Worm (Caenorhabditis elegans) whole organism, late embryonic: ENCODE data around the gene phat-3.

ENCODE experiments used
- C38D4.7 ChIP-seq: fragments of 200-800 bp; sonication (Bioruptor generic); optimal IDR thresholded peaks from 2 replicates; lab custom pipeline; 2018; ENCODE audit warnings: mild to moderate bottlenecking, missing genetic modification characterization, moderate library complexity, missing compliant biosample characterization
- F13H6.1 ChIP-seq: sonication (generic microtip); optimal IDR thresholded peaks from 2 replicates; lab custom pipeline; 2016; ENCODE audit warnings: missing genetic modification characterization, missing compliant biosample characterization
- K02D7.2 ChIP-seq: sonication (generic microtip); optimal IDR thresholded peaks from 2 replicates; lab custom pipeline; 2017; ENCODE audit warnings: mild to moderate bottlenecking, missing genetic modification characterization, missing compliant biosample characterization
- K09A11.1 ChIP-seq: sonication (generic microtip); optimal IDR thresholded peaks from 2 replicates; lab custom pipeline; 2017; ENCODE audit warnings: antibody characterized with exemption, mild to moderate bottlenecking, missing genetic modification characterization, missing compliant biosample characterization; ENCODE audit not compliant: insufficient read depth
- Y22D7AL.16 ChIP-seq: sonication (generic microtip); optimal IDR thresholded peaks from 2 replicates; lab custom pipeline; 2016; ENCODE audit warnings: missing genetic modification characterization, missing compliant biosample characterization
- ahr-1 ChIP-seq: sonication (generic microtip); optimal IDR thresholded peaks from 2 replicates; lab custom pipeline; 2016; ENCODE audit warnings: missing genetic modification characterization, missing compliant biosample characterization
- ama-1 ChIP-seq: fragments of 150-350 bp; optimal IDR thresholded peaks from 2 replicates; lab custom pipeline; 2014
- ceh-14 ChIP-seq: sonication (generic microtip); optimal IDR thresholded peaks from 2 replicates; lab custom pipeline; 2016; ENCODE audit warnings: missing genotype, missing genetic modification characterization, missing compliant biosample characterization
- ceh-19 ChIP-seq: fragments of 200-800 bp; sonication (Bioruptor generic); optimal IDR thresholded peaks from 2 replicates; lab custom pipeline; 2018; ENCODE audit warnings: mild to moderate bottlenecking, missing genetic modification characterization, missing compliant biosample characterization
- ceh-22 ChIP-seq: sonication (generic microtip); optimal IDR thresholded peaks from 2 replicates; lab custom pipeline; 2017; ENCODE audit warnings: missing biosample characterization, missing genetic modification characterization
- ceh-24 ChIP-seq: sonication (generic microtip); optimal IDR thresholded peaks from 2 replicates; lab custom pipeline; 2016; ENCODE audit warnings: mild to moderate bottlenecking, missing genetic modification characterization, missing compliant biosample characterization
- ceh-30 ChIP-seq: fragments of 150-350 bp; optimal IDR thresholded peaks from 2 replicates; lab custom pipeline; 2014; ENCODE audit warnings: missing biosample characterization, missing genetic modification characterization
- ceh-31 ChIP-seq: sonication (generic microtip); optimal IDR thresholded peaks from 2 replicates; lab custom pipeline; 2016; ENCODE audit warnings: missing genetic modification characterization, missing compliant biosample characterization
- ceh-6 ChIP-seq: fragments of 200-800 bp; sonication (Bioruptor generic); optimal IDR thresholded peaks from 2 replicates; lab custom pipeline; 2018; ENCODE audit warnings: mild to moderate bottlenecking, missing genetic modification characterization, missing compliant biosample characterization
- ceh-9 ChIP-seq: sonication (generic microtip); optimal IDR thresholded peaks from 2 replicates; lab custom pipeline; 2016; ENCODE audit warnings: mild to moderate bottlenecking, missing genetic modification characterization, inconsistent platforms, missing compliant biosample characterization
- che-1 ChIP-seq: sonication (generic microtip); optimal IDR thresholded peaks from 2 replicates; lab custom pipeline; 2016; ENCODE audit warnings: mild to moderate bottlenecking, missing genetic modification characterization, missing compliant biosample characterization
- dmd-4 ChIP-seq: sonication (generic microtip); optimal IDR thresholded peaks from 2 replicates; lab custom pipeline; 2016; ENCODE audit warnings: borderline replicate concordance, missing genetic modification characterization, missing compliant biosample characterization
- dve-1 ChIP-seq: sonication (generic microtip); optimal IDR thresholded peaks from 2 replicates; lab custom pipeline; 2017; ENCODE audit warnings: antibody characterized with exemption, mild to moderate bottlenecking, missing genetic modification characterization, missing compliant biosample characterization
- elt-2 ChIP-seq: sonication (generic microtip); optimal IDR thresholded peaks from 2 replicates; lab custom pipeline; 2016; ENCODE audit warnings: missing genetic modification reagents, missing genetic modification characterization, missing compliant biosample characterization
- ets-4 ChIP-seq: sonication (generic microtip); optimal IDR thresholded peaks from 2 replicates; lab custom pipeline; 2016; ENCODE audit warnings: missing genetic modification characterization, missing compliant biosample characterization
- fax-1 ChIP-seq: sonication (generic microtip); optimal IDR thresholded peaks from 2 replicates; lab custom pipeline; 2016; ENCODE audit warnings: missing genotype, missing genetic modification characterization, missing compliant biosample characterization
- fkh-10 ChIP-seq: fragments of 150-350 bp; optimal IDR thresholded peaks from 2 replicates; lab custom pipeline; 2014; ENCODE audit warnings: missing biosample characterization, missing genetic modification reagents, missing genetic modification characterization
- fkh-6 ChIP-seq: sonication (generic microtip); optimal IDR thresholded peaks from 2 replicates; lab custom pipeline; 2016; ENCODE audit warnings: missing genetic modification characterization, missing compliant biosample characterization
- hlh-15 ChIP-seq: sonication (generic microtip); optimal IDR thresholded peaks from 2 replicates; lab custom pipeline; 2016; ENCODE audit warnings: missing genetic modification characterization, missing compliant biosample characterization
- npax-4 ChIP-seq: sonication (generic microtip); optimal IDR thresholded peaks from 2 replicates; lab custom pipeline; 2016; ENCODE audit warnings: missing genetic modification characterization, missing compliant biosample characterization
- pax-1 ChIP-seq: fragments of 150-350 bp; optimal IDR thresholded peaks from 2 replicates; lab custom pipeline; 2014; ENCODE audit warnings: missing biosample characterization, missing genetic modification characterization
- pha-2 ChIP-seq: sonication (generic microtip); optimal IDR thresholded peaks from 2 replicates; lab custom pipeline; 2017; ENCODE audit warnings: mild to moderate bottlenecking, missing genetic modification characterization, missing compliant biosample characterization
- pha-4 ChIP-seq: fragments of 150-350 bp; optimal IDR thresholded peaks from 2 replicates; lab custom pipeline; 2018; ENCODE audit warnings: missing biosample characterization, missing genetic modification reagents, missing genetic modification characterization
- ref-2 ChIP-seq: sonication (generic microtip); optimal IDR thresholded peaks from 2 replicates; lab custom pipeline; 2016; ENCODE audit warnings: missing genetic modification characterization, missing compliant biosample characterization
- rnt-1 ChIP-seq: sonication (generic microtip); optimal IDR thresholded peaks from 2 replicates; lab custom pipeline; 2016; ENCODE audit warnings: missing genetic modification characterization, missing compliant biosample characterization
- sox-2 ChIP-seq: fragments of 200-800 bp; sonication (Bioruptor generic); IDR thresholded peaks from 2 replicates; pipeline ENCODE4 v1.3.6; 2022; ENCODE audit warnings: missing genetic modification reagents, missing genetic modification characterization, missing compliant biosample characterization
- ttx-3 ChIP-seq: sonication (generic microtip); optimal IDR thresholded peaks from 2 replicates; lab custom pipeline; 2016; ENCODE audit warnings: missing genetic modification reagents, missing genetic modification characterization, missing compliant biosample characterization
- unc-3 ChIP-seq, 2 experiments: fragments of 200-800 bp in 1 of 2; sonication (Bioruptor generic) in 1 of 2; sonication (generic microtip) in 1 of 2; conservative IDR thresholded peaks in 1 of 2; optimal IDR thresholded peaks in 1 of 2; 2 replicates each; pipeline versions ENCODE4 v1.3.6 to Lab custom; 2016 to 2022; ENCODE audit warnings: missing compliant biosample characterization in 2 of 2, missing genetic modification characterization in 2 of 2, missing genetic modification reagents in 1 of 2
- unc-55 ChIP-seq: sonication (generic microtip); optimal IDR thresholded peaks from 2 replicates; lab custom pipeline; 2017; ENCODE audit warnings: missing biosample characterization, missing genetic modification reagents, missing genetic modification characterization
- unc-86 ChIP-seq: sonication (generic microtip); optimal IDR thresholded peaks from 2 replicates; lab custom pipeline; 2016; ENCODE audit warnings: missing genetic modification characterization, missing compliant biosample characterization

The phat-3 gene

DNA sequence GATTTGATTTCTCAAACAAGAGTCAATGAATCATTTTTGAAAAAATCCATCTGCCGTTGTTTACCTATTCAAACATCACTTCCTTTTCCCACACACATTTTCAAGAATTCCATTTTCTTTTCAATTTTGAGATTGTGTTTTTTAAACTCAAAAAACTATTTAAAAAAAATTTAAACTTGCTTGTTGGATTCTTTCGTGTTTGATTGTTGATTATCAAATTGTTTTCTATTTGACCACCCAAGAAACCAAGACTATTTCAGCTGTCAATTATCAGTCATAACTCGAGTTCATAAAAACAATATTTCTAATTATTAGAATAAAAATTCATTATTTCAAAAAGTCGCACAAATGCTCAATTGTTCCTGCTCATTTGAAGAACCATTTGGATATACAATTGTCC lies 38.5 kb upstream of the phat-3 start, which contains the start of gene srh-8:
Gene srh-8, plus strand, starts transcription at position 301 of the 400 bp plus-strand sequence.
- TF ChIP-seq K02D7.2 (no peak), unc-86 (no peak), unc-55 (no peak), dve-1 (tag; lab: Kevin White, UChicago) (no peak), ceh-14 (no peak), rnt-1 (no peak), elt-2 (no peak), ttx-3 (tag; lab: Kevin White, UChicago) (no peak), unc-3 (GFP tag; conservative IDR thresholded peaks at IDR 0.05; lab: Robert Waterston, UW) (no peak), unc-3 (tag; optimal IDR thresholded peaks at IDR 0.05; lab: Kevin White, UChicago) (no peak), sox-2 (GFP tag; lab: Robert Waterston, UW) (no peak), ceh-9 (tag; lab: Kevin White, UChicago) (no peak), ceh-6 (no peak), F13H6.1 (tag; lab: Kevin White, UChicago) (no peak), ceh-31 (tag; lab: Kevin White, UChicago) (no peak), ceh-19 (GFP tag; lab: Kevin White, UChicago) (no peak), fkh-10 (GFP tag; lab: Kevin White, UChicago) (no peak), ets-4 (tag; lab: Kevin White, UChicago) (no peak), ama-1 (lab: Kevin White, UChicago) (no peak), K09A11.1 (tag; lab: Kevin White, UChicago) (no peak)
- TF ChIP-seq, all 69 proteins: peak for 0

ce11 chrV:4007927-4008326 lies 35.8 kb upstream of the phat-3 start, which contains the start of gene srh-7:
Gene srh-7 (plus strand): TSS chrV:4008227.
- no peak for TF ChIP-seq hlh-15
- no peak for TF ChIP-seq ceh-30 (tag; lab: Kevin White, UChicago)
- no peak for TF ChIP-seq C38D4.7 (GFP tag; lab: Kevin White, UChicago)
- TF ChIP-seq ref-2 (tag; lab: Kevin White, UChicago) = no peak

ce11 chrV:4010170-4010569 lies 33.6 kb upstream of the phat-3 start, which contains the start of gene srh-4:
Gene srh-4 (plus strand): TSS chrV:4010470.
- TF ChIP-seq ceh-22 (tag; lab: Kevin White, UChicago) (no peak), ceh-6 (no peak), npax-4 (no peak), Y22D7AL.16 (tag; lab: Kevin White, UChicago) (no peak), pax-1 (tag; lab: Kevin White, UChicago) (no peak), ceh-24 (tag; lab: Kevin White, UChicago) (no peak), sox-2 (GFP tag; lab: Robert Waterston, UW) (no peak), rnt-1 (no peak), dmd-4 (tag; lab: Kevin White, UChicago) (no peak), ama-1 (lab: Kevin White, UChicago) (no peak), dve-1 (tag; lab: Kevin White, UChicago) (no peak), fkh-6 (tag; lab: Kevin White, UChicago) (no peak), ets-4 (tag; lab: Kevin White, UChicago) (no peak), pha-2 (no peak)

ce11 chrV:4016780-4017179 lies 27.0 kb upstream of the phat-3 start, which contains the start of gene srw-89:
Gene srw-89 (plus strand): TSS chrV:4017080.
- TF ChIP-seq pha-4 (tag; lab: Kevin White, UChicago) = no peak
- no peak for TF ChIP-seq fax-1
- TF ChIP-seq dve-1 (tag; lab: Kevin White, UChicago) = no peak
- TF ChIP-seq dmd-4 (tag; lab: Kevin White, UChicago) = no peak
- TF ChIP-seq ahr-1 (tag; lab: Kevin White, UChicago) = no peak
- TF ChIP-seq sox-2 (GFP tag; lab: Robert Waterston, UW) = no peak
- no peak for TF ChIP-seq C38D4.7 (GFP tag; lab: Kevin White, UChicago)
- TF ChIP-seq che-1 = no peak
- no peak for TF ChIP-seq ceh-31 (tag; lab: Kevin White, UChicago)
